Fruit fly (Drosophila melanogaster) ovary, adult (tissue): ENCODE data around the gene NijB.
A peak's percentile ranks its signal among the peaks of the same experiment; 100 is the strongest.

Experiments
- CG17801 ChIP-seq: fragments of 200-800 bp; optimal IDR thresholded peaks from 2 replicates; lab custom pipeline; 2019; ENCODE audit warnings: missing biosample characterization, mild to moderate bottlenecking, missing genetic modification characterization, moderate library complexity; ENCODE audit not compliant: partially characterized antibody

The NijB gene

DNA sequence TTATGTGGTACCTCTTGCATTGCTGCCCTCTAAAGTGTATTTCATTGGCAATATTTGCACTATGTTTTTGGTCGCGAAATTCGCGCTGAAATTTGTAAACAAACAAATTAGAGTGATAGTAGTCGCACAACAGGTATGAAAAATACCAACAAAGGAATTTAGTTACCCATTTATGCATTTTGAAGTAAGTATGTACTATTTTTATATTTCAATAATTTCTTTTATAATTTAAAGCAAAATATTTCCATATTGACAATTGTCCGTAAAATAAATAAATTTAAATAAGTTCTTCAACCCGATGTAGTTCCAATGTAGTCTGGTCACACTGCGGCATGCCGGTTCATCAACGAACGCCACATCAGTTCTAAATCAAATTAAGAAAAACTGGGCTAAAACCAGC is 19.7 kb upstream of the NijB start, which contains the start of the genes Rad9 and Uggt:
Rad9 (minus strand) TSS at position 114 of the 400 bp plus-strand sequence.
Uggt (plus strand) TSS at position 308 of the 400 bp plus-strand sequence.
- TF ChIP-seq CG17801 (GFP tag; lab: Kevin White, UChicago), result peak; percentile 15

DNA sequence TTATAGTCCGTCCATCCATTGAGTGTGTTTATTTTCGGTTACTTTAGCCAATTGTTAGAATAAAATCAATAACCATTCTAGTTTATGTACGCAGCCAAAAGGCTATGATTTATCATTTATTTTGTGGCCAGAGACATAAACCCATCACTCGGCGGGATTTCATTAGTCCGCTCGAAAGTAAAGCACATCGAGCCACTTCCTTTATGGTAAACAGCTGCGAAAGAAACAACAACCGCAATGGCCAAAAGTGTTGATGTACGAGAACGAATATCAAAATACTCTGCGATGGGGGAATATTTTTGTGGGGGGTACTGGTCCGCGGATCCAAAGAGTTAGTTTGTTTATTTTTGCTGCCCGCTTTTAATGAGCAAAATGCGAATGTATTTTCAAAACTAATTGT is 10.6 kb upstream of the NijB start:
- no peak for TF ChIP-seq CG17801 (GFP tag; lab: Kevin White, UChicago)

DNA sequence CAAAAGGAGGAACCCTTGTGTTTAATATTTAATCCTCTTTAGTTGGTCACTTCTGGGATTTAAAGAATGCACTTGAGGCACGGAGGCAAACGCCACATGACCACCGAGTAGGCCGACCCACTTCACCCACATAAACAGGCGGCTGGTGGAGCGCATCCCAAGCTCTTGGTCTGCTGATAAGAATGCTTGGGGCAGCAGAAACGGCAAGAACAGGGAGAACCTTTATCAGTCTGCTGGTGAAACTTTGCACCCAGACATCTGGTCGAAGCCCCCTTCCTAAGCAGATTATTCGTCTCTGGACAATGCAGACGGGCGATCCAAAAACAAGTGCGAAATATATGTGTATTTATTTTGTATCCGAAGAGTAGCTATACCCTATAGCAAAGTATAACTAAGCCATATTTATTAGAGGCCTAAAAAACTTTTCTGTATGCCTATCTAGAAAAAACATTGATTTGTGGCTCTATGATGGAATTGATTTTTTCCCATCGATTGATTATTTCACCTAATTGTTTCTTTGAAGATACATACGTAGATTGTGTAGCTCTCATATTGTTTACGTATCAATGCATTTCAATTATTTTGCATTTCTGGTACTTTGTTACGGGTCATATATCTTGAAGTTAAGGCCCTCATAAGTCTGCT is 2.8 kb upstream of the NijB start:
- TF ChIP-seq CG17801 (GFP tag; lab: Kevin White, UChicago), result no peak

- peak; percentile 96 for TF ChIP-seq CG17801 (GFP tag; lab: Kevin White, UChicago)
Measured at dm6 chr3L:18890283-18891175, 1.7 kb upstream of the NijB start, which contains the start of gene CG3961. TSS of gene CG3961 (minus strand) at chr3L:18890483.

DNA sequence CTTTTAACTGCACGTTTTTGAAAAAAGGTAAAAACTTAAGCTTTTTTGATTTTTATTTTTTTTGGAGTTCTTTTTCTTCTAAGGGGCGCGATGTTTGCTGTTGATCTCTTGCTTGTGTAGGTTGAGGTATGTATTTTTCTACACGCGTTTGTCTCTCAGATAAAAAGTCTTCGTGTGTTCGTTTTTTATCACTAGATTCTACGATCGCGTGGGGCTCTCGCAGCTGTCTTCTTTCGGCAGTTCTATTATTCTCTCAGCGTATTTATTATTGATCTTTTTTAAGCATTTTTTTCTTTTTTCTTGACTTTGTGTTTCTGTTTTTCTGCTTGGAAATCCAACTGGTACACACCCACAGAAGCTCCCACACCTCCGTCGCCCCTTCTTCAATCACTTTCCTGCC is 2.9 kb downstream of the NijB start:
- TF ChIP-seq CG17801 (GFP tag; lab: Kevin White, UChicago), result peak; percentile 15

DNA sequence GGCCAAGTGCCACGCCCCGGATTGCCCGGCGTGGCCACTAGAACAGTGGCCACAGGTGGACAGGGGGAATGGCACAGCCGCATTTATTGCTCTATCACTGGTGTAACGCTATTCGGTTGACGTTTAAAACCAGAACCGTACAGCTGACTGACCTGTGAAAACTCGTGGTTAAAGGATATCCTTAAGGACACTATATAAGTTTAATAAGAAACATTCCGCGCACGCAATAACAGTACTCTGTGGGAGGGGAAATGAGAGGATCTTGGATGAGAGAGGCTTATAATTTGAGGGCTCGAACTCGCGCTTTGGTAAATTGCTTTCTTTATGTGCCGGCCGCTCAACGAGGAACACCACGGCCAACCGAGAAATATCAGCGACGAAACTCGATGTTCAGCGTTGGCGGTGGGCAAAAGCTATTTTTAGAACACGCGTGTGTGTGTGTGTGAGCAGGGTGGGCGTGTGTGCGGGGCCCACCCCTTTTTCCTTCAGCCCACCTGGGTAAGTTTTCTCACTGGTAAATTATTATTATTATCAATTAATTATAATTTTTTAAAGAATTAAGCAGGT is 4.2 kb downstream of the NijB start:
- no peak for TF ChIP-seq CG17801 (GFP tag; lab: Kevin White, UChicago)

- peak; percentile 3 for TF ChIP-seq CG17801 (GFP tag; lab: Kevin White, UChicago)
Measured at dm6 chr3L:18897459-18898085, 5.4 kb downstream of the NijB start.

DNA sequence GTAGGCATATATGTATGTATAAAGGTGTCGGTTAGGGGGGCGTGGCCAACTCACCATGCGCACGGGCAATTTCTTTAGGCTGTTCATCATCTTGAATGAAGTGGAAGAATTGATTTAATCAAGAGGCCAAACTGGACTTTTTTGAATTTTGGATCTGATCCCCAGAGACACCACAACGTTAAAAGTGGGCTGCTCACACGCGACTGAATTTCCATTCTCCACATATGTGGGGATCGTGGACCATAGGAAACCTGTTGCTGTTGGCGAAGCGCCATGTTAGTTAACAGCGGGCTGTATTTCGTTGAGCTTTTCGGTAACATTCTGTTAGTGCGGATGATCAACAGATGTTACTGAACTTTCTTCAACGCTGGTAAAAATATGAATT is 5.9 kb downstream of the NijB start, which contains the start of gene CG3902:
CG3902 (minus strand) TSS at position 208 of the 385 bp plus-strand sequence.
- TF ChIP-seq CG17801 (GFP tag; lab: Kevin White, UChicago), result peak; percentile 51

dm6 chr3L:18898770-18899278 is 6.6 kb downstream of the NijB start, which contains the start of gene RpL26:
TSS of gene RpL26 (plus strand) at chr3L:18898875.
- peak; percentile 78 for TF ChIP-seq CG17801 (GFP tag; lab: Kevin White, UChicago)

DNA sequence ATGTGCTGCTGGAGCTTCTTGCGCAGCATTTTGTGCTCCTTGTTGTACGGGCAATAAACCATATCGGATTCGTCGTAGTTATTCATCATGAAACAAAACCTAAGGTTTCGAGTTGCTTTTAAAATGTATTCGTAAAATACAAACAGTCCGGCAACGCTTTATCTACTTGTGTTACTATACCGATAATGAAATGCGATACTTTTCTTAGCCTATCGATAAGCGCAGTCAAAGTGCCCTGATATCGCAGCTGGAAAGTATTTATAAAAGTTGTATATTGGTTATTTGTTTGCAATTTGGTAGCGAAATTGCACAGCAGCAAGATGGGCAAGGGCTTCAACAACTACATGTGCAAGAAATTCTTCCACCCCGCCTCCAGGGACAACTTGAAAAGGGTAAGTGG is 9.2 kb downstream of the NijB start, which contains the start of the genes arx and CG6843:
arx (minus strand) TSS at position 144 of the 400 bp plus-strand sequence.
CG6843 (plus strand) TSS at position 184 of the 400 bp plus-strand sequence.
- no peak for TF ChIP-seq CG17801 (GFP tag; lab: Kevin White, UChicago)

dm6 chr3L:18904772-18905601 is 12.8 kb downstream of the NijB start, which contains the start of the genes CSN1b and Prp6:
TSS of gene CSN1b (minus strand) at chr3L:18904930.
TSS of gene Prp6 (plus strand) at chr3L:18905372.
- TF ChIP-seq CG17801 (GFP tag; lab: Kevin White, UChicago), result no peak

DNA sequence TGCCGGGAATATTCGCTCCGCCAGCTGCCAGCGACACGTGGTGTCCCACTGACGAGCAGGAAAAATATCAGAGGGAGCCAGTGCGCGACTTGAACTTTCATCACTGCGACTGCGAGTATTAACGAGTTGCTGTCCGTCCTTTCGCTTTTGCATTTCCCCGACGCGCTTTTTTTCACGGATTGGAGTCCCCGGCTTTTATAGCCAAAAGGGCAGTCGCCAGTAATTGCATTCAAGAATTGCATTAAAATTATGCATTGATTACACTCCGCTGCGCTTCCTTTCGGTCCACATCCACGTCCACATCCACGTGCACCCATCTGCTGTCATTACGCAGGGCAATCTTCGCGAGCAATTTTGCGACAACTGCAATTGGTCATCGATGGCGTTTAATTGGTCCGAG is 18.9 kb downstream of the NijB start, which contains the start of gene Ir75d:
Ir75d (minus strand) TSS at position 101 of the 400 bp plus-strand sequence.
- TF ChIP-seq CG17801 (GFP tag; lab: Kevin White, UChicago), result no peak

dm6 chr3L:18914100-18914683 is 22.0 kb downstream of the NijB start, which contains the start of gene COX6AL2:
TSS of gene COX6AL2 (minus strand) at chr3L:18914150.
- TF ChIP-seq CG17801 (GFP tag; lab: Kevin White, UChicago), result no peak
